Fruit fly (Drosophila melanogaster) whole organism, embryonic: ENCODE data around the gene slmo.

Experiments
- Abd-B ChIP-seq: fragments of 200-800 bp; sonication (Bioruptor generic); optimal IDR thresholded peaks from 2 replicates; lab custom pipeline; 2018; ENCODE audit warnings: missing biosample characterization, mild to moderate bottlenecking, missing genetic modification characterization, moderate library complexity
- BEAF-32 ChIP-seq: fragments of 200-800 bp; sonication (Bioruptor generic); optimal IDR thresholded peaks from 3 replicates; lab custom pipeline; 2017; ENCODE audit warnings: missing biosample characterization, missing genetic modification characterization, mild to moderate bottlenecking, moderate library complexity, missing genetic modification reagents
- CG11695 ChIP-seq: fragments of 200-800 bp; sonication (Bioruptor generic); IDR thresholded peaks from 3 replicates; pipeline ENCODE4 v1.3.6; 2022; ENCODE audit warnings: missing biosample characterization, missing genetic modification characterization
- CG12391 ChIP-seq: fragments of 200-800 bp; sonication (Bioruptor generic); optimal IDR thresholded peaks from 3 replicates; lab custom pipeline; 2018; ENCODE audit warnings: missing biosample characterization, mild to moderate bottlenecking, missing genetic modification characterization, moderate library complexity
- CG14441 ChIP-seq: fragments of 200-800 bp; sonication (Bioruptor generic); IDR thresholded peaks from 2 replicates; pipeline ENCODE4 v1.3.6; 2022; ENCODE audit warnings: missing biosample characterization, missing genetic modification characterization
- CG14710 ChIP-seq: fragments of 200-800 bp; sonication (Bioruptor generic); optimal IDR thresholded peaks from 3 replicates; lab custom pipeline; 2019; ENCODE audit warnings: missing biosample characterization, mild to moderate bottlenecking, missing genetic modification characterization, moderate library complexity
- CG15601 ChIP-seq: fragments of 200-800 bp; sonication (Bioruptor generic); optimal IDR thresholded peaks from 3 replicates; lab custom pipeline; 2019; ENCODE audit warnings: missing biosample characterization, mild to moderate bottlenecking, missing genetic modification characterization, moderate library complexity
- CG17328 ChIP-seq: fragments of 200-800 bp; sonication (Bioruptor generic); IDR thresholded peaks from 2 replicates; pipeline ENCODE4 v1.3.6; 2022; ENCODE audit warnings: missing biosample characterization, missing genetic modification characterization
- CG17359 ChIP-seq: fragments of 200-800 bp; sonication (Bioruptor generic); optimal IDR thresholded peaks from 3 replicates; lab custom pipeline; 2018; ENCODE audit warnings: missing biosample characterization, mild to moderate bottlenecking, missing genetic modification characterization, moderate library complexity
- CG1792 ChIP-seq: fragments of 200-800 bp; sonication (Bioruptor generic); optimal IDR thresholded peaks from 2 replicates; lab custom pipeline; 2016; ENCODE audit warnings: missing biosample characterization, missing genetic modification characterization
- CG2116 ChIP-seq: fragments of 200-800 bp; sonication (Bioruptor generic); optimal IDR thresholded peaks from 3 replicates; lab custom pipeline; 2018; ENCODE audit warnings: missing biosample characterization, mild to moderate bottlenecking, missing genetic modification characterization
- CG2889 ChIP-seq: fragments of 200-800 bp; sonication (Bioruptor generic); IDR thresholded peaks from 3 replicates; pipeline ENCODE4 v1.3.6; 2022; ENCODE audit warnings: missing biosample characterization, missing genetic modification characterization
- CG3065 ChIP-seq: fragments of 200-800 bp; sonication (Bioruptor generic); optimal IDR thresholded peaks from 2 replicates; lab custom pipeline; 2016; ENCODE audit warnings: missing biosample characterization, missing genetic modification characterization
- CG3407 ChIP-seq: fragments of 200-800 bp; sonication (Bioruptor generic); optimal IDR thresholded peaks from 2 replicates; lab custom pipeline; 2018; ENCODE audit warnings: missing biosample characterization, mild to moderate bottlenecking, missing genetic modification characterization
- CG34376 ChIP-seq: fragments of 200-800 bp; sonication (Bioruptor generic); optimal IDR thresholded peaks from 2 replicates; lab custom pipeline; 2018; ENCODE audit warnings: missing biosample characterization, mild to moderate bottlenecking, missing genetic modification characterization
- CG43689 ChIP-seq: fragments of 200-800 bp; sonication (Bioruptor generic); IDR thresholded peaks from 2 replicates; pipeline ENCODE4 v1.3.6; 2022; ENCODE audit warnings: missing biosample characterization, missing genetic modification characterization
- CG4730 ChIP-seq: fragments of 200-800 bp; sonication (Bioruptor generic); IDR thresholded peaks from 2 replicates; pipeline ENCODE4 v1.3.6; 2022; ENCODE audit warnings: missing biosample characterization, missing genetic modification characterization
- CG7839 ChIP-seq: fragments of 200-800 bp; sonication (Bioruptor generic); optimal IDR thresholded peaks from 3 replicates; lab custom pipeline; 2018; ENCODE audit warnings: missing biosample characterization, mild to moderate bottlenecking, missing genetic modification characterization, moderate library complexity
- CG9609 ChIP-seq: fragments of 200-800 bp; sonication (Bioruptor generic); optimal IDR thresholded peaks from 3 replicates; lab custom pipeline; 2016; ENCODE audit warnings: missing biosample characterization, missing genetic modification characterization
- CG9797 ChIP-seq: fragments of 200-800 bp; sonication (Bioruptor generic); optimal IDR thresholded peaks from 3 replicates; lab custom pipeline; 2018; ENCODE audit warnings: missing biosample characterization, mild to moderate bottlenecking, missing genetic modification characterization
- CG9932 ChIP-seq: fragments of 200-800 bp; sonication (Bioruptor generic); IDR thresholded peaks from 2 replicates; pipeline ENCODE4 v1.3.6; 2022; ENCODE audit warnings: missing biosample characterization, missing genetic modification characterization
- Chrac-16 ChIP-seq: fragments of 200-800 bp; sonication (Bioruptor generic); optimal IDR thresholded peaks from 3 replicates; lab custom pipeline; 2016; ENCODE audit warnings: missing biosample characterization, missing genetic modification characterization
- Dbx ChIP-seq: fragments of 200-800 bp; sonication (Bioruptor generic); IDR thresholded peaks from 3 replicates; pipeline ENCODE4 v1.3.6; 2022; ENCODE audit warnings: missing biosample characterization, missing genetic modification characterization
- Doc2 ChIP-seq: fragments of 200-800 bp; sonication (Bioruptor generic); IDR thresholded peaks from 2 replicates; pipeline ENCODE4 v1.3.6; 2022; ENCODE audit warnings: missing biosample characterization, missing genetic modification characterization
- E2f2 ChIP-seq: fragments of 200-800 bp; sonication (Bioruptor generic); IDR thresholded peaks from 2 replicates; pipeline ENCODE4 v1.3.6; 2022; ENCODE audit warnings: missing biosample characterization, missing genetic modification characterization
- Fer1 ChIP-seq: fragments of 200-800 bp; sonication (Bioruptor generic); optimal IDR thresholded peaks from 2 replicates; lab custom pipeline; 2017; ENCODE audit warnings: missing biosample characterization, mild to moderate bottlenecking, missing genetic modification characterization
- HLHmδ ChIP-seq: fragments of 200-800 bp; sonication (Bioruptor generic); optimal IDR thresholded peaks from 2 replicates; lab custom pipeline; 2018; ENCODE audit warnings: missing biosample characterization, mild to moderate bottlenecking, missing genetic modification characterization, moderate library complexity
- Hey ChIP-seq: fragments of 200-800 bp; sonication (Bioruptor generic); optimal IDR thresholded peaks from 3 replicates; lab custom pipeline; 2018; ENCODE audit warnings: missing biosample characterization, mild to moderate bottlenecking, missing genetic modification characterization
- Hsf ChIP-seq: fragments of 200-800 bp; sonication (Bioruptor generic); optimal IDR thresholded peaks from 3 replicates; lab custom pipeline; 2016; ENCODE audit warnings: missing biosample characterization, missing genetic modification characterization
- Nf-YA ChIP-seq: fragments of 200-800 bp; sonication (Bioruptor generic); IDR thresholded peaks from 2 replicates; pipeline ENCODE4 v1.3.6; 2022; ENCODE audit warnings: missing biosample characterization, missing genetic modification characterization
- Side ChIP-seq: fragments of 200-800 bp; sonication (Bioruptor generic); optimal IDR thresholded peaks from 2 replicates; lab custom pipeline; 2016; ENCODE audit warnings: missing biosample characterization, missing genetic modification characterization
- Sin3A ChIP-seq: fragments of >200 bp; optimal IDR thresholded peaks from 2 replicates; lab custom pipeline; 2018
- Sox100B ChIP-seq: fragments of 200-800 bp; sonication (Bioruptor generic); optimal IDR thresholded peaks from 3 replicates; lab custom pipeline; 2018; ENCODE audit warnings: missing biosample characterization, mild to moderate bottlenecking, missing genetic modification characterization
- Sry-β ChIP-seq: fragments of 200-800 bp; sonication (Bioruptor generic); optimal IDR thresholded peaks from 2 replicates; lab custom pipeline; 2018; ENCODE audit warnings: missing biosample characterization, mild to moderate bottlenecking, missing genetic modification characterization, moderate library complexity
- Vsx1 ChIP-seq: fragments of 200-800 bp; sonication (Bioruptor generic); optimal IDR thresholded peaks from 2 replicates; lab custom pipeline; 2017; ENCODE audit warnings: missing biosample characterization, mild to moderate bottlenecking, missing genetic modification characterization, missing genetic modification reagents
- ara ChIP-seq: fragments of 200-800 bp; sonication (Bioruptor generic); IDR thresholded peaks from 2 replicates; pipeline ENCODE4 v1.3.6; 2022; ENCODE audit warnings: missing biosample characterization, missing genetic modification characterization
- bab2 ChIP-seq: fragments of 200-800 bp; sonication (Bioruptor generic); optimal IDR thresholded peaks from 2 replicates; lab custom pipeline; 2016; ENCODE audit warnings: missing biosample characterization, missing genetic modification characterization
- bsh ChIP-seq, 2 experiments: fragments of 200-800 bp; sonication (Bioruptor generic); optimal IDR thresholded peaks; 2 replicates each; lab custom pipeline; 2017 to 2018; ENCODE audit warnings: mild to moderate bottlenecking in 2 of 2, missing biosample characterization in 2 of 2, missing genetic modification characterization in 2 of 2, moderate library complexity in 1 of 2
- eve ChIP-seq, 2 experiments: fragments of >200 bp; optimal IDR thresholded peaks; 2 replicates each; lab custom pipeline; 2017; ENCODE audit warnings: missing biosample characterization in 2 of 2, missing genetic modification characterization in 2 of 2
- ewg ChIP-seq: fragments of 200-800 bp; sonication (Bioruptor generic); optimal IDR thresholded peaks from 3 replicates; lab custom pipeline; 2017; ENCODE audit warnings: mild to moderate bottlenecking, missing biosample characterization, missing genetic modification reagents, missing genetic modification characterization
- gsb ChIP-seq: fragments of 200-800 bp; sonication (Bioruptor generic); IDR thresholded peaks from 2 replicates; pipeline ENCODE4 v1.3.6; 2022; ENCODE audit warnings: missing biosample characterization, missing genetic modification characterization
- ind ChIP-seq: fragments of 200-800 bp; sonication (Bioruptor generic); optimal IDR thresholded peaks from 3 replicates; lab custom pipeline; 2016; ENCODE audit warnings: missing biosample characterization, missing genetic modification characterization
- inv ChIP-seq: fragments of 200-800 bp; sonication (Bioruptor generic); IDR thresholded peaks from 2 replicates; pipeline ENCODE4 v1.3.6; 2022; ENCODE audit warnings: missing biosample characterization, missing genetic modification characterization; ENCODE audit not compliant: partially characterized antibody
- jigr1 ChIP-seq: fragments of 200-800 bp; sonication (Bioruptor generic); IDR thresholded peaks from 3 replicates; pipeline ENCODE4 v1.3.6; 2022; ENCODE audit warnings: missing biosample characterization, missing genetic modification characterization
- lilli ChIP-seq: fragments of 200-800 bp; sonication (Bioruptor generic); optimal IDR thresholded peaks from 3 replicates; lab custom pipeline; 2016; ENCODE audit warnings: missing biosample characterization, missing genetic modification characterization
- mld ChIP-seq: fragments of 200-800 bp; sonication (Bioruptor generic); IDR thresholded peaks from 3 replicates; pipeline ENCODE4 v1.3.6; 2022; ENCODE audit warnings: missing biosample characterization, missing genetic modification characterization; ENCODE audit not compliant: partially characterized antibody
- odd ChIP-seq: fragments of 200-800 bp; sonication (Bioruptor generic); optimal IDR thresholded peaks from 2 replicates; lab custom pipeline; 2017; ENCODE audit warnings: missing biosample characterization, mild to moderate bottlenecking, missing genetic modification characterization
- onecut ChIP-seq: fragments of 200-800 bp; sonication (Bioruptor generic); IDR thresholded peaks from 2 replicates; pipeline ENCODE4 v1.3.6; 2022; ENCODE audit warnings: missing biosample characterization, missing genetic modification characterization
- row ChIP-seq: fragments of 200-800 bp; sonication (Bioruptor generic); IDR thresholded peaks from 3 replicates; pipeline ENCODE4 v1.3.6; 2022; ENCODE audit warnings: missing biosample characterization, missing genetic modification characterization
- sr ChIP-seq: fragments of 200-800 bp; sonication (Bioruptor generic); IDR thresholded peaks from 3 replicates; pipeline ENCODE4 v1.3.6; 2022; ENCODE audit warnings: missing biosample characterization, missing genetic modification characterization
- tgo ChIP-seq: fragments of 200-800 bp; sonication (Bioruptor generic); IDR thresholded peaks from 3 replicates; pipeline ENCODE4 v1.3.6; 2022; ENCODE audit warnings: missing biosample characterization, missing genetic modification characterization
- wek ChIP-seq: fragments of 200-800 bp; sonication (Bioruptor generic); optimal IDR thresholded peaks from 3 replicates; lab custom pipeline; 2018; ENCODE audit warnings: missing biosample characterization, mild to moderate bottlenecking, missing genetic modification characterization, moderate library complexity

slmo gene

dm6 chr2L:6078757-6079351 lies 30.3 kb upstream of the slmo start (continued):
- no peak for TF ChIP-seq Sry-β (GFP tag; lab: Kevin White, UChicago)
- TF ChIP-seq CG4730 (GFP tag; lab: Robert Waterston, UW): no peak
- TF ChIP-seq tgo: no peak
- no peak for TF ChIP-seq CG2116 (GFP tag; lab: Kevin White, UChicago)
- TF ChIP-seq HLHmδ (GFP tag; lab: Kevin White, UChicago): peak; percentile 90
- no peak for TF ChIP-seq wek
- TF ChIP-seq gsb (GFP tag; lab: Robert Waterston, UW): no peak
- TF ChIP-seq CG2889 (GFP tag; lab: Robert Waterston, UW): no peak
- TF ChIP-seq jigr1 (GFP tag; lab: Robert Waterston, UW): no peak
- peak; percentile 27 for TF ChIP-seq CG14710 (tag; lab: Kevin White, UChicago)
- no peak for TF ChIP-seq CG3065 (GFP tag; lab: Kevin White, UChicago)
- no peak for TF ChIP-seq sr (GFP tag; lab: Robert Waterston, UW)
- no peak for TF ChIP-seq E2f2
- no peak for TF ChIP-seq eve (GFP tag; optimal IDR thresholded peaks at IDR 0.05; lab: Kevin White, UChicago)
- no peak for TF ChIP-seq odd (GFP tag; lab: Kevin White, UChicago)
- no peak for TF ChIP-seq Sin3A (lab: Kevin White, UChicago)
- TF ChIP-seq CG9797 (GFP tag; lab: Kevin White, UChicago): no peak
- TF ChIP-seq ind (GFP tag; lab: Kevin White, UChicago): no peak
- no peak for TF ChIP-seq CG1792 (GFP tag; lab: Kevin White, UChicago)
- no peak for TF ChIP-seq CG34376 (GFP tag; lab: Kevin White, UChicago)
- no peak for TF ChIP-seq CG43689 (GFP tag; lab: Robert Waterston, UW)
- no peak for TF ChIP-seq BEAF-32 (GFP tag; lab: Kevin White, UChicago)
- no peak for TF ChIP-seq CG9932 (GFP tag; lab: Robert Waterston, UW)
- no peak for TF ChIP-seq row (GFP tag; lab: Robert Waterston, UW)
- no peak for TF ChIP-seq CG15601 (tag; lab: Kevin White, UChicago)
- no peak for TF ChIP-seq onecut
- TF ChIP-seq bab2: no peak
- no peak for TF ChIP-seq Hsf (GFP tag; lab: Kevin White, UChicago)
- peak; percentile 67 for TF ChIP-seq Hey (tag; lab: Kevin White, UChicago)
- TF ChIP-seq bsh (GFP tag; optimal IDR thresholded peaks at IDR 0.05; lab: Kevin White, UChicago): no peak
- no peak for TF ChIP-seq Dbx (GFP tag; lab: Robert Waterston, UW)
- TF ChIP-seq Nf-YA (GFP tag; lab: Robert Waterston, UW): no peak
- no peak for TF ChIP-seq CG3407 (GFP tag; lab: Kevin White, UChicago)
- TF ChIP-seq CG9609 (GFP tag; lab: Kevin White, UChicago): no peak
- 0 out of 3 replicates have a peak, but pooled peaks have one; percentile 37 for TF ChIP-seq mld (GFP tag; lab: Robert Waterston, UW)
- no peak for TF ChIP-seq ewg (GFP tag; lab: Kevin White, UChicago)
- no peak for TF ChIP-seq CG7839 (tag; lab: Kevin White, UChicago)
- TF ChIP-seq CG17328: no peak
- TF ChIP-seq Abd-B (GFP tag; lab: Kevin White, UChicago): no peak
- TF ChIP-seq Chrac-16 (GFP tag; lab: Kevin White, UChicago): no peak
- no peak for TF ChIP-seq inv (GFP tag; lab: Robert Waterston, UW)
- TF ChIP-seq Sox100B: no peak
- no peak for TF ChIP-seq Side
- no peak for TF ChIP-seq CG14441 (GFP tag; lab: Robert Waterston, UW)
- TF ChIP-seq CG17359 (tag; lab: Kevin White, UChicago): no peak
- peak; percentile 13; the same call in 1 of the 2 replicates for TF ChIP-seq ara (GFP tag; lab: Robert Waterston, UW)
- no peak for TF ChIP-seq Fer1
- no peak for TF ChIP-seq Doc2 (GFP tag; lab: Robert Waterston, UW)
- no peak for TF ChIP-seq Vsx1 (GFP tag; lab: Kevin White, UChicago)
- TF ChIP-seq lilli (GFP tag; lab: Kevin White, UChicago): no peak
- no peak for TF ChIP-seq CG12391 (tag; lab: Kevin White, UChicago)
- TF ChIP-seq CG11695: no peak
